Fruit fly (Drosophila melanogaster) whole organism: ENCODE measurements around the gene CG31156.

Source experiments
- CG8478 ChIP-seq: fragments of >200 bp; optimal IDR thresholded peaks from 2 replicates; lab custom pipeline; 2018; ENCODE audit warnings: inconsistent platforms
- Dll ChIP-seq: fragments of >200 bp; optimal IDR thresholded peaks from 2 replicates; lab custom pipeline; 2017
- EcR ChIP-seq, 2 experiments: fragments of >200 bp; optimal IDR thresholded peaks; 2 replicates each; lab custom pipeline; 2017; ENCODE audit warnings: missing biosample characterization in 2 of 2, missing genetic modification characterization in 2 of 2, missing genetic modification reagents in 2 of 2
- psq ChIP-seq: fragments of >200 bp; optimal IDR thresholded peaks from 2 replicates; lab custom pipeline; 2017
- usp ChIP-seq: fragments of >200 bp; optimal IDR thresholded peaks from 2 replicates; lab custom pipeline; 2017; ENCODE audit warnings: missing biosample characterization, missing genetic modification characterization, mixed read lengths

dm6 chr3R:22576979-22577378, 36.5 kb downstream of the CG31156 start:
- TF ChIP-seq psq (lab: Kevin White, UChicago) (no peak), CG8478 (no peak), EcR (GFP tag; optimal IDR thresholded peaks at IDR 0.05; lab: Kevin White, UChicago) (no peak), usp (GFP tag; lab: Kevin White, UChicago) (no peak), Dll (no peak)
